Fruit fly (Drosophila melanogaster): Measurements from ENCODE around the gene CG42537.
A peak's percentile ranks its signal among the peaks of the same experiment; 100 is the strongest.

Gene CG42537

DNA sequence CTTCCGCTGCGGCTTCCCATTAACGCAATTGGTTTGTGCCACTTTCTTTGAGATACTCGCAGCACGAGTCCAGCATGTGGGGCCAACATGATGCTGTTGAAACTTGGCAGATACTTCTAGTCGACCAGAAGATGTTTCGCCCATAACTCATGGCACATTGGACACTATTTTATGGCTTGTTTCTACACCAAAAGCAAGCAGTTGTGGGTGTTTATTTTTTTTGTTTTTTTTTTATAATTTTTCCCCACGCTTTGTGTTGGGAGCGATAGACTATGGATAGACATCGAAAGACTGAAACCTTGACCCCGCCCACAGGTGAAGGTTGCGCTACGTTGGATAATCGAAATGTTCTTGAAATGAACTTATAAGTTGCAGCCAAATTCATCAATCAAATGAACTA, 22.2 kb downstream of the CG42537 start:
- TF ChIP-seq ftz-f1 (GFP tag; optimal IDR thresholded peaks at IDR 0.05) (peak; percentile 13), twi (tag; optimal IDR thresholded peaks at IDR 0.05) (peak; percentile 73), Pdp1 (GFP tag; optimal IDR thresholded peaks at IDR 0.05) (peak in 1 of 2 experiments; percentile 38), fd3F (GFP tag; optimal IDR thresholded peaks at IDR 0.05) (no peak), CG11085 (GFP tag; IDR thresholded peaks at IDR 0.05) (no peak), Hr78 (GFP tag; optimal IDR thresholded peaks at IDR 0.05) (peak in 1 of 2 experiments; percentile 60), sens-2 (GFP tag; IDR thresholded peaks at IDR 0.05) (no peak), CG13424 (tag; optimal IDR thresholded peaks at IDR 0.05) (no peak), Poxn (GFP tag; IDR thresholded peaks at IDR 0.05) (no peak), HmgD (GFP tag; optimal IDR thresholded peaks at IDR 0.05) (no peak), gsb-n (tag; optimal IDR thresholded peaks at IDR 0.05) (no peak), sr (GFP tag; IDR thresholded peaks at IDR 0.05) (peak; percentile 96), Atf6 (GFP tag; IDR thresholded peaks at IDR 0.05) (no peak), ato (GFP tag; IDR thresholded peaks at IDR 0.05; ENCODE audit: partially characterized antibody) (no peak), trh (GFP tag; optimal IDR thresholded peaks at IDR 0.05) (no peak), wor (GFP tag; IDR thresholded peaks at IDR 0.05) (no peak), CG2199 (GFP tag; IDR thresholded peaks at IDR 0.05) (0 out of 3 replicates have a peak, but pooled peaks have one; percentile 1), sc (optimal IDR thresholded peaks at IDR 0.05) (no peak), sc (GFP tag; optimal IDR thresholded peaks at IDR 0.05) (no peak), TFAM (GFP tag; optimal IDR thresholded peaks at IDR 0.05) (no peak)

DNA sequence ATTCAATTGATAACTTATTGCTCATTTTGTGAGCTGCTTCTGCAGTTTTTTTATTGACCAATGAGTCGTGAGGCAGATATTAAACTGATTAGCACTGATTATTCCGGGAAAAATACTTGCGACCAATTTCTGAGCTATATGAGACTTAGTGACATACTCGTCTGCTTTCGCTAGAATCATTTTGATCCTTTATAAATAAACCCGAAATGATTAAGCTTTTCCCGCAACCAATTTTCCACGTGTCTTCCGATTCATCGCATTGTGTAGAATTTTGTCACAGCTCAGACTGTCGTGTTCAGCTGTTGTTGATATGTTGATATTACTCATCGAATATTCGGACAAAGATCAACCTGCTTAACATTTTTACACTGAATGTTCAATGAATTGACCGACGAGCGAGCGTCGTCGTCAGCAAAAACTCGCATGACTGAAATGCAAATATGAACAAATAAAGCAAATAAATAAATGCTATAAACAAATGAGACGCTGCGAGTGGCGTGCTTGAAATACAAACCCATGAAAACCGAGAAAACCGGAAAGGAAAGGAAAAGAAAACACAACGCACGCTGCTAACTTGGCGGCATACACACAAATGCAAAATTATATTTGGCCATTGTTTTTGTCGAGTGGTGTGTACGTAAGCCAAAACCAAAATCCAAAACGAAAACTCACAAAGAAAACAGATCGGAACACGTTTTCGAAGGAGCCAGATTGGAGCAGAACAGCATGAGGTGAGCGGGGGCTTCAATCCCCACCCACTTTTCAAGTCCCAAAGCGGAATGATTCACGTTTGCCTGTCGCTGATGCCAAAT, 23.3 kb downstream of the CG42537 start:
- TF ChIP-seq Asciz (GFP tag; optimal IDR thresholded peaks at IDR 0.05) (peak; percentile 70), Aef1 (GFP tag; IDR thresholded peaks at IDR 0.05) (no peak), CG15696 (tag; optimal IDR thresholded peaks at IDR 0.05) (peak; percentile 1), her (GFP tag; optimal IDR thresholded peaks at IDR 0.05) (no peak), nerfin-1 (tag; optimal IDR thresholded peaks at IDR 0.05) (no peak), stc (GFP tag; IDR thresholded peaks at IDR 0.05) (peak; percentile 43; the same call in 1 of the 2 replicates), scrt (GFP tag; optimal IDR thresholded peaks at IDR 0.05) (peak; percentile 17), klu (GFP tag; IDR thresholded peaks at IDR 0.05) (no peak), sisA (GFP tag; IDR thresholded peaks at IDR 0.05) (no peak), CG15011 (GFP tag; optimal IDR thresholded peaks at IDR 0.05) (peak; percentile 42), CG7839 (tag; optimal IDR thresholded peaks at IDR 0.05) (no peak), sob (GFP tag; IDR thresholded peaks at IDR 0.05) (peak; percentile 31; the same call in 1 of the 2 replicates), Oaz (GFP tag; IDR thresholded peaks at IDR 0.05) (no peak), bab2 (GFP tag; optimal IDR thresholded peaks at IDR 0.05) (peak; percentile 7), CG3407 (GFP tag; optimal IDR thresholded peaks at IDR 0.05) (peak; percentile 17), mirr (GFP tag; optimal IDR thresholded peaks at IDR 0.05) (peak; percentile 60), tap (tag; optimal IDR thresholded peaks at IDR 0.05) (peak; percentile 29), dmrt99B (tag; optimal IDR thresholded peaks at IDR 0.05) (peak; percentile 40), CG7987 (GFP tag; optimal IDR thresholded peaks at IDR 0.05) (peak; percentile 80), CG3847 (GFP tag; IDR thresholded peaks at IDR 0.05) (0 out of 2 replicates have a peak, but pooled peaks have one; percentile 6), lab (GFP tag; optimal IDR thresholded peaks at IDR 0.05) (peak; percentile 51), CG12071 (GFP tag; optimal IDR thresholded peaks at IDR 0.05) (peak; percentile 61), YL-1 (GFP tag; optimal IDR thresholded peaks at IDR 0.05) (no peak), Rfx (GFP tag; IDR thresholded peaks at IDR 0.05) (0 out of 2 replicates have a peak, but pooled peaks have one; percentile 17), CG13296 (GFP tag; optimal IDR thresholded peaks at IDR 0.05) (peak; percentile 43), vvl (GFP tag; IDR thresholded peaks at IDR 0.05) (peak; percentile 46; the same call in 1 of the 2 replicates), CG18599 (GFP tag; optimal IDR thresholded peaks at IDR 0.05) (peak; percentile 36), sug (tag; optimal IDR thresholded peaks at IDR 0.05) (peak; percentile 34), usp (GFP tag; optimal IDR thresholded peaks at IDR 0.05) (no peak)

All from whole organism, embryonic.